Worm (Caenorhabditis elegans) whole organism, L1 larva: ENCODE results near the gene Y62H9A.1.

ENCODE experiments used
- aly-2 ChIP-seq: fragments of 150-350 bp; optimal IDR thresholded peaks from 2 replicates; lab custom pipeline; 2014; ENCODE audit warnings: missing biosample characterization, missing genetic modification characterization
- ceh-8 ChIP-seq: fragments of 200-800 bp; sonication (Bioruptor generic); optimal IDR thresholded peaks from 2 replicates; lab custom pipeline; 2018; ENCODE audit warnings: mild to moderate bottlenecking, missing genetic modification characterization, moderate library complexity, missing compliant biosample characterization
- ceh-88 ChIP-seq: fragments of 200-800 bp; sonication (Bioruptor generic); IDR thresholded peaks from 2 replicates; pipeline ENCODE4 v1.3.6; 2022; ENCODE audit warnings: missing genetic modification characterization, missing compliant biosample characterization
- jun-1 ChIP-seq: fragments of 150-350 bp; optimal IDR thresholded peaks from 2 replicates; lab custom pipeline; 2014; ENCODE audit warnings: missing biosample characterization, missing genetic modification reagents, missing genetic modification characterization
- nhr-12 ChIP-seq: sonication (generic microtip); optimal IDR thresholded peaks from 2 replicates; lab custom pipeline; 2017; ENCODE audit warnings: missing biosample characterization, missing genetic modification characterization
- nhr-19 ChIP-seq: fragments of 200-800 bp; sonication (Bioruptor generic); conservative IDR thresholded peaks from 2 replicates; pipeline ENCODE4 v1.3.6; 2022; ENCODE audit warnings: missing genetic modification characterization, missing compliant biosample characterization
- nhr-28 ChIP-seq: fragments of 150-350 bp; optimal IDR thresholded peaks from 2 replicates; lab custom pipeline; 2014; ENCODE audit warnings: missing biosample characterization, missing genetic modification characterization
- nhr-90 ChIP-seq: sonication (generic microtip); optimal IDR thresholded peaks from 2 replicates; lab custom pipeline; 2016; ENCODE audit warnings: mild to moderate bottlenecking, missing genetic modification characterization, missing compliant biosample characterization; ENCODE audit not compliant: poor library complexity
- pax-3 ChIP-seq: fragments of 200-800 bp; sonication (Bioruptor generic); optimal IDR thresholded peaks from 2 replicates; lab custom pipeline; 2018; ENCODE audit warnings: mild to moderate bottlenecking, missing genetic modification characterization, moderate library complexity, missing compliant biosample characterization
- tbx-2 ChIP-seq: sonication (generic microtip); optimal IDR thresholded peaks from 2 replicates; lab custom pipeline; 2016; ENCODE audit warnings: missing genetic modification characterization, missing compliant biosample characterization
- vab-15 ChIP-seq: sonication (generic microtip); optimal IDR thresholded peaks from 2 replicates; lab custom pipeline; 2017; ENCODE audit warnings: missing genotype, mild to moderate bottlenecking, missing genetic modification characterization, missing compliant biosample characterization
- ztf-11 ChIP-seq, 2 experiments: sonication (generic microtip); optimal IDR thresholded peaks; 2 replicates each; lab custom pipeline; 2016 to 2017; ENCODE audit warnings: missing genetic modification characterization in 2 of 2, missing biosample characterization in 1 of 2, missing compliant biosample characterization in 1 of 2
- ztf-4 ChIP-seq: fragments of 150-350 bp; optimal IDR thresholded peaks from 2 replicates; lab custom pipeline; 2014; ENCODE audit warnings: missing biosample characterization, missing genetic modification characterization

DNA sequence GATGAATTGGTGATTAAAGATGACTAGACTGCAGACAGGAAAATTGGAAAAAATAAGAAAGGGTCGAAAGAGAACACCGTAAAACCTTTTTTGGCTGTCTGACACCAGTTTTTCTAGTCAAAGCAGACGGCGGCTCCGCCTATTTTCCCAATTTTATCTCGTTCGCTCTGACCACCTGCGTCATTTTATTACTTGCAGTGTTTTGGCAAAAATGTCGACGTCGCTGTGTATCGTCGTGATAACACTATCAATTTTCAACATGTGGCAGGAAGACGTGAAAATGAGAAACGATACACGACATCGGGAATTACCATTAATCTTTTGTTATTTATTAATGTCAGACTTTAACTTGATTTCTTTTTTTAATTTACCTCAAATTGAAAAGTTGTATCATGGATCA is 34.7 kb downstream of the Y62H9A.1 start, which contains the start of gene Y62H9A.15:
- TF ChIP-seq nhr-12 (tag; lab: Kevin White, UChicago) (no peak), nhr-19 (GFP tag; lab: Robert Waterston, UW) (no peak), tbx-2 (tag; lab: Kevin White, UChicago) (no peak), ceh-8 (no peak), aly-2 (tag; lab: Kevin White, UChicago) (no peak), nhr-28 (no peak), ceh-88 (GFP tag; lab: Robert Waterston, UW) (no peak), vab-15 (tag; lab: Kevin White, UChicago) (no peak), jun-1 (tag; lab: Kevin White, UChicago) (no peak), ztf-11 (tag; optimal IDR thresholded peaks at IDR 0.05; lab: Kevin White, UChicago) (no peak), nhr-90 (no peak), pax-3 (no peak), ztf-4 (no peak)
